Fruit fly (Drosophila melanogaster) whole organism, embryonic: ENCODE results near the gene Atat.

ENCODE experiments used
- BEAF-32 ChIP-seq: fragments of 200-800 bp; sonication (Bioruptor generic); optimal IDR thresholded peaks from 3 replicates; lab custom pipeline; 2017; ENCODE audit warnings: missing biosample characterization, missing genetic modification characterization, mild to moderate bottlenecking, moderate library complexity, missing genetic modification reagents
- CG10431 ChIP-seq: fragments of 200-800 bp; sonication (Bioruptor generic); optimal IDR thresholded peaks from 3 replicates; lab custom pipeline; 2018; ENCODE audit warnings: missing biosample characterization, mild to moderate bottlenecking, missing genetic modification characterization
- CG14965 ChIP-seq: fragments of 200-800 bp; sonication (Bioruptor generic); optimal IDR thresholded peaks from 2 replicates; lab custom pipeline; 2016; ENCODE audit warnings: missing biosample characterization, missing genetic modification characterization, borderline replicate concordance
- CG9797 ChIP-seq: fragments of 200-800 bp; sonication (Bioruptor generic); optimal IDR thresholded peaks from 3 replicates; lab custom pipeline; 2018; ENCODE audit warnings: missing biosample characterization, mild to moderate bottlenecking, missing genetic modification characterization
- Hr51 ChIP-seq, 2 experiments: fragments of 200-800 bp; sonication (Bioruptor generic); optimal IDR thresholded peaks; 2 replicates in 1 of 2; 3 replicates in 1 of 2; lab custom pipeline; 2016 to 2018; ENCODE audit warnings: missing biosample characterization in 2 of 2, missing genetic modification characterization in 2 of 2, mild to moderate bottlenecking in 1 of 2, moderate library complexity in 1 of 2
- Hr78 ChIP-seq, 2 experiments: fragments of 200-800 bp in 1 of 2; fragments of >200 bp in 1 of 2; sonication (Bioruptor generic) in 1 of 2; optimal IDR thresholded peaks; 2 replicates each; lab custom pipeline; 2017 to 2019; ENCODE audit warnings: missing biosample characterization in 2 of 2, missing genetic modification characterization in 2 of 2, mild to moderate bottlenecking in 1 of 2, moderate library complexity in 1 of 2
- Sox102F ChIP-seq: fragments of 200-800 bp; sonication (Bioruptor generic); optimal IDR thresholded peaks from 2 replicates; lab custom pipeline; 2018; ENCODE audit warnings: missing biosample characterization, mild to moderate bottlenecking, missing genetic modification characterization, moderate library complexity
- Trl ChIP-seq, 3 experiments: fragments of >200 bp in 2 of 3; fragments of 200-800 bp in 1 of 3; sonication (Bioruptor generic) in 1 of 3; optimal IDR thresholded peaks; 2 replicates in 1 of 3; 3 replicates in 2 of 3; lab custom pipeline; 2016 to 2017; ENCODE audit warnings: missing biosample characterization in 1 of 3, missing genetic modification characterization in 1 of 3
- amos ChIP-seq: fragments of 200-800 bp; sonication (Bioruptor generic); IDR thresholded peaks from 2 replicates; pipeline ENCODE4 v1.3.6; 2022; ENCODE audit warnings: missing biosample characterization, missing genetic modification characterization; ENCODE audit not compliant: partially characterized antibody
- ara ChIP-seq: fragments of 200-800 bp; sonication (Bioruptor generic); IDR thresholded peaks from 2 replicates; pipeline ENCODE4 v1.3.6; 2022; ENCODE audit warnings: missing biosample characterization, missing genetic modification characterization
- danr ChIP-seq: fragments of 200-800 bp; sonication (Bioruptor generic); IDR thresholded peaks from 2 replicates; pipeline ENCODE4 v1.3.6; 2022; ENCODE audit warnings: missing biosample characterization, missing genetic modification characterization

dm6 chr3L:9435831-9436230, 9.3 kb upstream of the Atat start:
- no peak for TF ChIP-seq danr (GFP tag; lab: Robert Waterston, UW)
- TF ChIP-seq Sox102F, result no peak
- TF ChIP-seq Hr78 (GFP tag; optimal IDR thresholded peaks at IDR 0.05; lab: Kevin White, UChicago), result no peak
- no peak for TF ChIP-seq CG14965 (GFP tag; lab: Kevin White, UChicago)
- no peak for TF ChIP-seq Hr51 (GFP tag; optimal IDR thresholded peaks at IDR 0.05; lab: Kevin White, UChicago)
- TF ChIP-seq Trl (optimal IDR thresholded peaks at IDR 0.05; lab: Kevin White, UChicago), result no peak
- TF ChIP-seq Trl (GFP tag; optimal IDR thresholded peaks at IDR 0.05; lab: Kevin White, UChicago), result no peak
- TF ChIP-seq BEAF-32 (GFP tag; lab: Kevin White, UChicago), result no peak
- no peak for TF ChIP-seq CG9797
- no peak for TF ChIP-seq amos (GFP tag; lab: Robert Waterston, UW)
- no peak for TF ChIP-seq CG10431 (GFP tag; lab: Kevin White, UChicago)
- no peak for TF ChIP-seq ara (GFP tag; lab: Robert Waterston, UW)
